Worm (Caenorhabditis elegans) whole organism, midembryonic: Measurements from ENCODE around the gene ZC376.8.
"Not testable (repeated sequence)": the region's sequence is repeated elsewhere in the genome, so short reads cannot be mapped to it uniquely, and the experiment has no call there.

Source experiments
- T22C8.4 ChIP-seq: fragments of 200-800 bp; sonication (Bioruptor generic); IDR thresholded peaks from 2 replicates; pipeline ENCODE4 v1.3.6; 2022; ENCODE audit warnings: missing genetic modification characterization, missing compliant biosample characterization
- cog-1 ChIP-seq: sonication (generic microtip); optimal IDR thresholded peaks from 2 replicates; lab custom pipeline; 2016; ENCODE audit warnings: missing genetic modification characterization, missing compliant biosample characterization
- flt-1 ChIP-seq: fragments of 200-800 bp; sonication (Bioruptor generic); IDR thresholded peaks from 2 replicates; pipeline ENCODE4 v1.3.6; 2022; ENCODE audit warnings: missing genetic modification characterization, missing compliant biosample characterization
- klf-2 ChIP-seq: fragments of 200-800 bp; sonication (Bioruptor generic); conservative IDR thresholded peaks from 2 replicates; pipeline ENCODE4 v1.3.6; 2022; ENCODE audit warnings: missing genetic modification reagents, missing genetic modification characterization, missing compliant biosample characterization
- med-1 ChIP-seq: sonication (generic microtip); optimal IDR thresholded peaks from 2 replicates; lab custom pipeline; 2017; ENCODE audit warnings: missing genetic modification characterization, mild to moderate bottlenecking, missing compliant biosample characterization, antibody characterized with exemption, missing genetic modification reagents; ENCODE audit not compliant: insufficient read depth
- ref-1 ChIP-seq: fragments of 200-800 bp; sonication (Bioruptor generic); conservative IDR thresholded peaks from 2 replicates; pipeline ENCODE4 v1.3.6; 2022; ENCODE audit warnings: missing genetic modification reagents, missing genetic modification characterization, missing compliant biosample characterization
- tab-1 ChIP-seq: fragments of 200-800 bp; sonication (Bioruptor generic); IDR thresholded peaks from 2 replicates; pipeline ENCODE4 v1.3.6; 2022; ENCODE audit warnings: missing genetic modification characterization, missing compliant biosample characterization
- ztf-23 ChIP-seq: fragments of 200-800 bp; sonication (Bioruptor generic); IDR thresholded peaks from 2 replicates; pipeline ENCODE4 v1.3.6; 2022; ENCODE audit warnings: missing genetic modification reagents, missing genetic modification characterization, missing compliant biosample characterization
- ztf-29 ChIP-seq: fragments of 200-800 bp; sonication (Bioruptor generic); IDR thresholded peaks from 2 replicates; pipeline ENCODE4 v1.3.6; 2022; ENCODE audit warnings: missing genetic modification reagents, missing genetic modification characterization, missing compliant biosample characterization

ZC376.8 gene

DNA sequence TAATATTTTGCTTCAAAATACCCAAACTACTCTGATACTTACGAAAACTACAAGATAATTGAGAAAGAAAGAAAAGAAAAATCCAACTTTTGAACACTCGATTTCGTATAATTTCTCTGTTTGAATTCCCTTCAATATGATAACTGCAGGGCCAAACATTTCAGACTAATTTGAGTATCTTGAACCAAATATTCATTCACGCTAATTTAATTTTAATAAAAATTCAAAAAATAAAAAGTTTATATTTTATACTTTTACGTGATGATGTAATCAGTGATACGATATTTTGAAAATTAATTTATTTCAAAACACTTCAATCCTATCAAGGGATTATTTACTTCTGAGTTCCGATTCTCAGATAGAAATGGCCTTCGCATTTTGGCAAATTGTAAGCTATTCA lies at the start of gene ZC376.8:
Gene ZC376.8 (plus strand): TSS at position 301 of the 400 bp plus-strand sequence.
- TF ChIP-seq cog-1 (tag; lab: Kevin White, UChicago) (no peak), ztf-29 (GFP tag; lab: Robert Waterston, UW) (no peak), klf-2 (GFP tag; lab: Robert Waterston, UW) (no peak), flt-1 (GFP tag; lab: Robert Waterston, UW) (no peak)

DNA sequence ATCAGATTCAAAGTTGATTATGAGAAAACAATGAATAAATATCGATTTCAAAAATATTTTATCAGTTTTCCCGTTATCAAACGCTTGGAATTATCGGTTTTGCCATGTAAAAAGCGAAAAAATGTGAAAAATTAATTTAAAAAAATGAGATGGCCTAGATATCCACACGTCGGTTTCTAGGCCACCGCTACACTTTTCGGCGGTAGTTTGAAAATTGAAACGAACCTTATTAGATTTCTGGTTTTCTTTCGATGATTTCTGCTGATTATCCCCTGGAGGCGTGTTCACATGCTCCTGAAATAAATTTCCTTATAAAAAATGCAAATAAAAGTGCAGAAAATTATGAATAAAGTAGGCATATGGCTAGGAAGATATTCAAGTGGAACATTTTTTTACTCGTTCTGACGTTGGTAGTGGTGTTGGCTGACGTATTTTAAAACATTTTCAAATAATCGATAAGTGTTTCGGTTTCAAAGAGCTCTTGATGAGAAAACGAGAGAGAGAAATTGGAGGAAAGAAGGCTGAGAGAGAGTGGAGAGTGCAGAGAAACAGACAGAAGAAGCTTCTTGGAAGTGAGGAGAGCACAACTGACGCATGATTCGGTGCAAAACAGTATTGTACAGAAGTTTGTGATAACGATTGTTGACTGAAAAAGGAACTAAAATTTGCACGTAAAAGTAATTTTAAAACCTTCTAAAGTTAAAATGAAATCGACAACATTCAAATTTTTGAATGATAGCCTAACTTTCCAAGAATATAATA lies 46.9 kb upstream of the ZC376.8 start:
- TF ChIP-seq ztf-29 (GFP tag; lab: Robert Waterston, UW) (no peak), flt-1 (GFP tag; lab: Robert Waterston, UW) (no peak), ztf-23 (no peak), med-1 (GFP tag; lab: Kevin White, UChicago) (no peak), cog-1 (tag; lab: Kevin White, UChicago) (no peak), ref-1 (GFP tag; lab: Robert Waterston, UW) (no peak), klf-2 (GFP tag; lab: Robert Waterston, UW) (no peak), T22C8.4 (GFP tag; lab: Robert Waterston, UW) (no peak)

DNA sequence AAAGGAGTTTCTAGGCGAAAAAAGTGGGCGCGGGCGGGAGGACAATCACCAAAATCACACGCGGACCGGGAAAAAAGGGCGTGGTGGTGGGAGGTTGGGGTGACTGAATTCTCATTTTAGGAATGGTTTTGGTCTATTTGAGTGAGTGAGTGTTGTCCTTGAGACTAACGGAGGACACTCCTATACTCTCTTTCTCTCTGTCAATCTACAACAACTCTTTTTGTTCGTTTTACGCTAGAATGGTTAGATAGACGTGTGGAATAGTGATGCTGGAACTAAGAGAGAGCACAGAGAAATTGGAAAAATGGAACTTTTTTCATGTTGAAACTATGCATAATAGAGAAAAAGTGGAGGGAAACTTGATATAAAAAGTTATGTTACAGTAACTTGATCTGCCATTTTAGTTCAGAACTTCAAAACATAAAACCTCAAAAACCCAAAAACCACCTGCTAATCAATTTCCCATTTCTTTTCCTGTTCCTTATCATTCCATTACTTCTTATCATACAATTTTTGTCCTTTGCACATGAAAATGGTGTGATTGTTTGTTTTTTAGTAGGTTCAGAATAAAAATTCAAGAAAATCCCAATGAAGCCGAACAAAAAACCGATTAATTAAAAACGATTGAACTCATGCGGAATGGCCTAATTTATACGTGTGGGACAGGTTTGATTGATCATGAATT lies 45.1 kb upstream of the ZC376.8 start:
- TF ChIP-seq T22C8.4 (GFP tag; lab: Robert Waterston, UW) = no peak
- TF ChIP-seq ztf-29 (GFP tag; lab: Robert Waterston, UW) = no peak
- TF ChIP-seq tab-1 = no peak
- no peak for TF ChIP-seq flt-1 (GFP tag; lab: Robert Waterston, UW)
- no peak for TF ChIP-seq ztf-23
- no peak for TF ChIP-seq klf-2 (GFP tag; lab: Robert Waterston, UW)
- TF ChIP-seq ref-1 (GFP tag; lab: Robert Waterston, UW) = no peak
- no peak for TF ChIP-seq med-1 (GFP tag; lab: Kevin White, UChicago)
- no peak for TF ChIP-seq cog-1 (tag; lab: Kevin White, UChicago)

DNA sequence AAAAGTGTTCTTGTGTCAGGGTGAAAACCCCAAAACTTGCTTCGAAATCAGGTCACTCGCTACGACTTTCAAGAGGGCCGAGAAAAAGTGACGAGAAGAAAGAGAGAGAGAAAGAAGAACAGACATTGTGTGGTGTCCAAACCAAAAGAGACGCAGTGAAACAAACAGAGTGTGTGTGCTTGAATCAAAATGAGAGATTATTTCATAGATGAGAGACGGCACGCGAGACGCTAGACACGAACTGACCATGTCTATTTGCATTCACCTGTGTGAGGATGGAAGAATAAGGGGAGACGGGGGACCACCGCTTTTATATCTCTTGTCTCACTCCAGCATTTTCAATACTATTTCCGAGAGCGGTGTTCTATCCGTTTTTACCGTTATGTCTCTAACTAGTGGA lies 43.9 kb upstream of the ZC376.8 start:
- peak; percentile 40 for TF ChIP-seq cog-1 (tag; lab: Kevin White, UChicago)
- no peak for TF ChIP-seq tab-1
- TF ChIP-seq flt-1 (GFP tag; lab: Robert Waterston, UW) = 0 out of 2 replicates have a peak, but pooled peaks have one; percentile 6

DNA sequence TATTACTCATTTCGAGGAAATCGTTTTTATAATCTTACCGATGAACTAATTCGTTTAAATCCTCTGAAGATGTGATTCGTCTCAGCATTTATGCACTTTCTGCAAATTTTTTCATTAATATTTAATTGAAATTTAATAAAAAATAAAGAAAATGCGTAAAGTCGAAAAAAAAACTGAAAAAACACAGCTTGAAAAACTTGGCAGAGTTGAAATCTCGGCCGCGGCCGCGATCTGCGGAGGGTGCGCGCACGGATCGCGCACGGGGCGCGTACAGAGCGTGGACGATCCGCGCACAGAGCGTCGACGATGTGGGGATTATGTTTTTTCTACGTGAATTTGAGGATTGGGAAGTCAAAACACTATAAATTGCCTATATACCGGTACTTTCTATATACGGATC lies 42.3 kb upstream of the ZC376.8 start, which contains the start of gene AH10.4:
Gene AH10.4 (minus strand): TSS at position 101 of the 400 bp plus-strand sequence.
- not testable (repeated sequence) for TF ChIP-seq flt-1, ztf-29, klf-2 (GFP tag; lab: Robert Waterston, UW)

DNA sequence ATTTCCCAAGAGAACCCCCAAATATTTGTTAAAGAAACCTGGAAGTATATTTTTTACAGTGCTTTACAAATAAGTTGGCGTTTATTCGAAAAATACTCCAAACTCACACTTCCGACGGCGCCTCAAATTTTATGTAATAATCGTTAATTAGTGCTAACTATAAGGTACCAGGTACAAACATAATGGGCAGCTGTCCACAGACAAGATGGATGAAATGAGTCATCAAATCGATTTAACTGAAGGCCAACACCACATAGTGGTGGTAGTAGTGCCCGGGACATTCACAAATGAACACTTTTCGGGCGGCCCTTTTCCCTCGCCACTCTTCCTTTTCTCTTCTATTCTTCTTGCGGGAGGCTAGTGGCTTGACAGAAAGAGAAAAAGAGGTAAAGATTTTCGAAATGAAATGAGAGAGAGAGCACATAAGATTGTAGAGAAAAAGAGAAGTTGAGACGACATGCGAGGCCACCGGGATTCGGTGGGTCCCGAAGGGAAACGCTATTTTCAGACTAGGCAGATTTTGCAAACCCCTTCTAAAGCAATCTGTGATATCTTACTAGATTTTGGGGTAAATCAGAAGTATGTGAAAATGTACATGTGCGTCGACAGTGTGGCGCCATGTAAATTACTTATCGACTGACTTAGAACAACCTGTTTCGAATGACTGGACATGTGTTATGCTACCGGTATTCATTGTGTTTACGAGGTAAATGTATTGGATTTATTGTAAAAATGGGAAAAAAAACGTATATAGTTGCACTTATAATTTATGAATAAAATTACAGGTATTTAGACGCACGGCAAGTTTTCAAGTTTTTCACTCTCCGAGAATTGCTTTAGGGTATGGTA lies 40.6 kb upstream of the ZC376.8 start:
- peak; percentile 4 for TF ChIP-seq cog-1 (tag; lab: Kevin White, UChicago)
- TF ChIP-seq T22C8.4 (GFP tag; lab: Robert Waterston, UW) = no peak

DNA sequence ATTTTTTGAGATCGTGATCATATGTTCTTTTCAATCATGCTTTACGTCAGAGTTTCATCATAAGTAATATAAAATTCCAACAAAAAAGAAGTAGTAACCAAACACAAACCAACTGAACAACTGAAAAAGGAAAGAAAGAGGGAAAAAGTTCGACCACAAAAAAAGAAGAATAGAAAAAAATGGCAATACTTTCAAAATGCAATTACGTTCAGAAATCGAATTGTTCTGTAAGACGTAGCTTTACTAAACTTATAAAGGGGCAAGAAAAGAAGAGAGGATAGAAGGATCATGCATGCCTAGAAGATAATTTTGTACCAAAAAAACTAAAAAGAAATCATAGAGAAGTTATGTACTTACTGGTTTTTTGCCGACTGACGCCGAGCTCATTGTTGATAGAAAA lies 39.3 kb upstream of the ZC376.8 start:
- no peak for TF ChIP-seq cog-1 (tag; lab: Kevin White, UChicago)

DNA sequence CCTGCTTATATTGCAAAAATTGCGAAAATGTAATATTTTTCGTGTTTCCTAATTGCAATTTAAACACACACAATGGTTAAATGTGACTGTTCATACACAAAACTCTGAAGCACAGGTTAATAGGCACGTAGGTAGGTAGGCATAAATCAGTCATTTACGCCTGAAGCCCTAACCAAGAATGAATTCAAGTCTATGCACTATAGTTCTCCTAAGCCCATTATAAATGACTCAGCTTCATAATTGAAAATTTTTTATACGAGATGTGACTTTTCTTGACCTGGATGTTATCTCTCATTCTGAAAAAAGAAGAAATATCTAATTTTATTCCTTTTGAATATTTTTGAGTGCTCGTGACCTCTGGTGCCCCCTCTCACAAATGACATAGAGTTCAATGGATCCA lies 38.2 kb upstream of the ZC376.8 start:
- TF ChIP-seq tab-1 (no peak), ztf-29 (GFP tag; lab: Robert Waterston, UW) (no peak), ref-1 (GFP tag; lab: Robert Waterston, UW) (no peak), flt-1 (GFP tag; lab: Robert Waterston, UW) (no peak), T22C8.4 (GFP tag; lab: Robert Waterston, UW) (no peak), cog-1 (tag; lab: Kevin White, UChicago) (no peak), ztf-23 (no peak), med-1 (GFP tag; lab: Kevin White, UChicago) (no peak), klf-2 (GFP tag; lab: Robert Waterston, UW) (no peak)

DNA sequence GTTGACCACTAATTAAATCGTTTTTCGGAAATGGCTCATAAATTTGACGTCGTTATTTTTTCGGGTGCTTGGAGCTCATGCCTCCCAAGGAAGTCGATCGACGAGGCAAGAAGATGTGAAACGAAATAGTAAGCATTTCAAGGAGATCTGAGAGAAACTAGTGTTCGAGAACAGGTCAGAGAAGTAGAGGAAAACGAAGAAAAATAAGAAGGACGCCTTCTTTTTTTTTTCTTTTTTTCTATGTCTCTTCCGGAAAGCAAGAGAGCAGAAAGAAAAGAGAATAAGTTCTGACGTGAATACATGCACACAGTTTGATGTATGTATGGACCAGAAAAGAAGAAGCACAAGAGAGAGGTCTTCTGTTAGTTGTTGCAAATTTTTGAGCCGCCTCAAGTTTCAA lies 36.4 kb upstream of the ZC376.8 start:
- TF ChIP-seq tab-1 (no peak), cog-1 (tag; lab: Kevin White, UChicago) (no peak), flt-1 (GFP tag; lab: Robert Waterston, UW) (no peak), klf-2 (GFP tag; lab: Robert Waterston, UW) (no peak), ref-1 (GFP tag; lab: Robert Waterston, UW) (no peak), T22C8.4 (GFP tag; lab: Robert Waterston, UW) (no peak), ztf-23 (no peak), ztf-29 (GFP tag; lab: Robert Waterston, UW) (no peak), med-1 (GFP tag; lab: Kevin White, UChicago) (no peak)
